Worm (Caenorhabditis elegans) whole organism, late embryonic: ENCODE data around the gene lec-10.

ENCODE experiments used
- C08G9.2 ChIP-seq: sonication (generic microtip); optimal IDR thresholded peaks from 2 replicates; lab custom pipeline; 2016; ENCODE audit warnings: mild to moderate bottlenecking, missing genetic modification characterization, moderate library complexity, missing compliant biosample characterization
- F13H6.1 ChIP-seq: sonication (generic microtip); optimal IDR thresholded peaks from 2 replicates; lab custom pipeline; 2016; ENCODE audit warnings: missing genetic modification characterization, missing compliant biosample characterization
- K02D7.2 ChIP-seq: sonication (generic microtip); optimal IDR thresholded peaks from 2 replicates; lab custom pipeline; 2017; ENCODE audit warnings: mild to moderate bottlenecking, missing genetic modification characterization, missing compliant biosample characterization
- K09A11.1 ChIP-seq: sonication (generic microtip); optimal IDR thresholded peaks from 2 replicates; lab custom pipeline; 2017; ENCODE audit warnings: antibody characterized with exemption, mild to moderate bottlenecking, missing genetic modification characterization, missing compliant biosample characterization; ENCODE audit not compliant: insufficient read depth
- Y22D7AL.16 ChIP-seq: sonication (generic microtip); optimal IDR thresholded peaks from 2 replicates; lab custom pipeline; 2016; ENCODE audit warnings: missing genetic modification characterization, missing compliant biosample characterization
- ahr-1 ChIP-seq: sonication (generic microtip); optimal IDR thresholded peaks from 2 replicates; lab custom pipeline; 2016; ENCODE audit warnings: missing genetic modification characterization, missing compliant biosample characterization
- ama-1 ChIP-seq: fragments of 150-350 bp; optimal IDR thresholded peaks from 2 replicates; lab custom pipeline; 2014
- ceh-18 ChIP-seq: sonication (generic microtip); optimal IDR thresholded peaks from 2 replicates; lab custom pipeline; 2016; ENCODE audit warnings: missing genetic modification characterization, missing compliant biosample characterization
- ceh-19 ChIP-seq: fragments of 200-800 bp; sonication (Bioruptor generic); optimal IDR thresholded peaks from 2 replicates; lab custom pipeline; 2018; ENCODE audit warnings: mild to moderate bottlenecking, missing genetic modification characterization, missing compliant biosample characterization
- ceh-2 ChIP-seq: sonication (generic microtip); optimal IDR thresholded peaks from 2 replicates; lab custom pipeline; 2016; ENCODE audit warnings: missing genotype, missing genetic modification characterization, missing compliant biosample characterization
- ceh-34 ChIP-seq: sonication (generic microtip); optimal IDR thresholded peaks from 2 replicates; lab custom pipeline; 2016; ENCODE audit warnings: mild to moderate bottlenecking, missing genetic modification characterization, missing compliant biosample characterization
- ceh-45 ChIP-seq: fragments of 200-800 bp; sonication (Bioruptor generic); IDR thresholded peaks from 2 replicates; pipeline ENCODE4 v1.3.6; 2022; ENCODE audit warnings: missing genetic modification reagents, missing genetic modification characterization, missing compliant biosample characterization
- ceh-9 ChIP-seq: sonication (generic microtip); optimal IDR thresholded peaks from 2 replicates; lab custom pipeline; 2016; ENCODE audit warnings: mild to moderate bottlenecking, missing genetic modification characterization, inconsistent platforms, missing compliant biosample characterization
- dmd-4 ChIP-seq: sonication (generic microtip); optimal IDR thresholded peaks from 2 replicates; lab custom pipeline; 2016; ENCODE audit warnings: borderline replicate concordance, missing genetic modification characterization, missing compliant biosample characterization
- dve-1 ChIP-seq: sonication (generic microtip); optimal IDR thresholded peaks from 2 replicates; lab custom pipeline; 2017; ENCODE audit warnings: antibody characterized with exemption, mild to moderate bottlenecking, missing genetic modification characterization, missing compliant biosample characterization
- elt-2 ChIP-seq: sonication (generic microtip); optimal IDR thresholded peaks from 2 replicates; lab custom pipeline; 2016; ENCODE audit warnings: missing genetic modification reagents, missing genetic modification characterization, missing compliant biosample characterization
- elt-4 ChIP-seq: sonication (generic microtip); optimal IDR thresholded peaks from 2 replicates; lab custom pipeline; 2016; ENCODE audit warnings: missing genetic modification characterization, missing compliant biosample characterization
- ets-4 ChIP-seq: sonication (generic microtip); optimal IDR thresholded peaks from 2 replicates; lab custom pipeline; 2016; ENCODE audit warnings: missing genetic modification characterization, missing compliant biosample characterization
- eyg-1 ChIP-seq: sonication (generic microtip); optimal IDR thresholded peaks from 2 replicates; lab custom pipeline; 2016; ENCODE audit warnings: missing genotype, missing genetic modification characterization, missing compliant biosample characterization
- hlh-13 ChIP-seq: fragments of 200-800 bp; sonication (Bioruptor generic); optimal IDR thresholded peaks from 2 replicates; lab custom pipeline; 2018; ENCODE audit warnings: mild to moderate bottlenecking, missing genetic modification characterization, missing compliant biosample characterization
- hlh-30 ChIP-seq: sonication (generic microtip); optimal IDR thresholded peaks from 2 replicates; lab custom pipeline; 2017; ENCODE audit warnings: antibody characterized with exemption, missing genetic modification characterization, missing compliant biosample characterization; ENCODE audit not compliant: insufficient read depth
- hlh-6 ChIP-seq: sonication (generic microtip); optimal IDR thresholded peaks from 2 replicates; lab custom pipeline; 2016; ENCODE audit warnings: missing genotype, missing genetic modification characterization, missing compliant biosample characterization
- hlh-8 ChIP-seq: sonication (generic microtip); optimal IDR thresholded peaks from 2 replicates; lab custom pipeline; 2016; ENCODE audit warnings: missing genotype, missing genetic modification characterization, missing compliant biosample characterization
- mec-3 ChIP-seq: sonication (generic microtip); optimal IDR thresholded peaks from 2 replicates; lab custom pipeline; 2016; ENCODE audit warnings: borderline replicate concordance, missing genetic modification characterization, missing compliant biosample characterization
- nfya-1 ChIP-seq: sonication (generic microtip); optimal IDR thresholded peaks from 2 replicates; lab custom pipeline; 2017; ENCODE audit warnings: missing genetic modification characterization, mild to moderate bottlenecking, missing compliant biosample characterization, antibody characterized with exemption, moderate library complexity
- nhr-11 ChIP-seq: fragments of 150-350 bp; optimal IDR thresholded peaks from 2 replicates; lab custom pipeline; 2014; ENCODE audit warnings: missing biosample characterization, missing genetic modification characterization
- npax-4 ChIP-seq: sonication (generic microtip); optimal IDR thresholded peaks from 2 replicates; lab custom pipeline; 2016; ENCODE audit warnings: missing genetic modification characterization, missing compliant biosample characterization
- pag-3 ChIP-seq: sonication (generic microtip); optimal IDR thresholded peaks from 2 replicates; lab custom pipeline; 2016; ENCODE audit warnings: missing compliant biosample characterization, missing genetic modification characterization, borderline replicate concordance
- pat-9 ChIP-seq: fragments of 200-800 bp; sonication (Bioruptor generic); optimal IDR thresholded peaks from 2 replicates; lab custom pipeline; 2018; ENCODE audit warnings: mild to moderate bottlenecking, missing genetic modification characterization, moderate library complexity, missing compliant biosample characterization
- pax-1 ChIP-seq: fragments of 150-350 bp; optimal IDR thresholded peaks from 2 replicates; lab custom pipeline; 2014; ENCODE audit warnings: missing biosample characterization, missing genetic modification characterization
- pha-2 ChIP-seq: sonication (generic microtip); optimal IDR thresholded peaks from 2 replicates; lab custom pipeline; 2017; ENCODE audit warnings: mild to moderate bottlenecking, missing genetic modification characterization, missing compliant biosample characterization
- ref-2 ChIP-seq: sonication (generic microtip); optimal IDR thresholded peaks from 2 replicates; lab custom pipeline; 2016; ENCODE audit warnings: missing genetic modification characterization, missing compliant biosample characterization
- rnt-1 ChIP-seq: sonication (generic microtip); optimal IDR thresholded peaks from 2 replicates; lab custom pipeline; 2016; ENCODE audit warnings: missing genetic modification characterization, missing compliant biosample characterization
- sox-2 ChIP-seq: fragments of 200-800 bp; sonication (Bioruptor generic); IDR thresholded peaks from 2 replicates; pipeline ENCODE4 v1.3.6; 2022; ENCODE audit warnings: missing genetic modification reagents, missing genetic modification characterization, missing compliant biosample characterization
- tbx-7 ChIP-seq: sonication (generic microtip); optimal IDR thresholded peaks from 2 replicates; lab custom pipeline; 2016; ENCODE audit warnings: missing genotype, missing genetic modification characterization, missing compliant biosample characterization
- unc-3 ChIP-seq, 2 experiments: fragments of 200-800 bp in 1 of 2; sonication (Bioruptor generic) in 1 of 2; sonication (generic microtip) in 1 of 2; conservative IDR thresholded peaks in 1 of 2; optimal IDR thresholded peaks in 1 of 2; 2 replicates each; pipeline versions ENCODE4 v1.3.6 to Lab custom; 2016 to 2022; ENCODE audit warnings: missing compliant biosample characterization in 2 of 2, missing genetic modification characterization in 2 of 2, missing genetic modification reagents in 1 of 2
- unc-86 ChIP-seq: sonication (generic microtip); optimal IDR thresholded peaks from 2 replicates; lab custom pipeline; 2016; ENCODE audit warnings: missing genetic modification characterization, missing compliant biosample characterization
- zip-5 ChIP-seq: sonication (generic microtip); optimal IDR thresholded peaks from 2 replicates; lab custom pipeline; 2016; ENCODE audit warnings: missing genetic modification characterization, missing compliant biosample characterization
- ztf-16 ChIP-seq: sonication (generic microtip); optimal IDR thresholded peaks from 2 replicates; lab custom pipeline; 2017; ENCODE audit warnings: missing genetic modification characterization, missing compliant biosample characterization

Gene lec-10

DNA sequence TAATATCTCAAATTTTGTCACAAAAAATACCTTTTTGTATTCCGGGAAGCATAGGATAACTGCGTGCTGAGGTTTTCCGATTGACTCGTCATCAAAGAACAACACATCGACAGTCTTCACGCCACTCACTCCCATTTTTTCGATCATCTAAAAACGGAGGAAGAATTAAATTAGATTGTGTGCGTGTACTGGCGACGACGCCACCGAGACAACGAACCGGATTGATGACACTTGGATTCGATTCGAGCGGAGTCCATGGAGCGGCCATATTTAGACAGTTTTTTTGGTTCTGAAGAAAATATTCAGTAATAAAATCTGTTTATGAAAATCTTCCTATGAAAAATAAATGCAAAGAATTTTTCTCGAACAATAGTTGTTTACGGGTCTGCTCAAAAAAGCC is 22.2 kb upstream of the lec-10 start, which contains the start of gene ubh-1:
ubh-1 (minus strand) TSS at position 289 of the 400 bp plus-strand sequence.
- TF ChIP-seq pag-3 (tag; lab: Kevin White, UChicago) (no peak), hlh-30 (tag; lab: Kevin White, UChicago) (no peak), ceh-34 (tag; lab: Kevin White, UChicago) (no peak), hlh-8 (tag; lab: Kevin White, UChicago) (no peak), ceh-9 (tag; lab: Kevin White, UChicago) (no peak), pax-1 (tag; lab: Kevin White, UChicago) (no peak), ceh-2 (tag; lab: Kevin White, UChicago) (no peak), mec-3 (tag; lab: Kevin White, UChicago) (no peak), eyg-1 (tag; lab: Kevin White, UChicago) (no peak), unc-86 (tag; lab: Kevin White, UChicago) (no peak), ama-1 (lab: Kevin White, UChicago) (no peak), Y22D7AL.16 (no peak), elt-2 (tag; lab: Kevin White, UChicago) (no peak), dmd-4 (tag; lab: Kevin White, UChicago) (no peak), zip-5 (tag; lab: Kevin White, UChicago) (no peak), ref-2 (no peak), ceh-18 (tag; lab: Kevin White, UChicago) (no peak), hlh-6 (tag; lab: Kevin White, UChicago) (no peak)
- TF ChIP-seq, all 69 proteins: peak for 0

- TF ChIP-seq sox-2 (GFP tag; lab: Robert Waterston, UW) (no peak), dve-1 (tag; lab: Kevin White, UChicago) (no peak), ztf-16 (tag; lab: Kevin White, UChicago) (no peak), F13H6.1 (tag; lab: Kevin White, UChicago) (no peak), hlh-6 (tag; lab: Kevin White, UChicago) (no peak)
These were observed 21.7 kb upstream of the lec-10 start for ce11 chrV:6510622-6511021.

- TF ChIP-seq ceh-45 (GFP tag; lab: Robert Waterston, UW) (no peak), hlh-13 (GFP tag; lab: Kevin White, UChicago) (no peak), zip-5 (tag; lab: Kevin White, UChicago) (no peak), pat-9 (tag; lab: Kevin White, UChicago) (no peak), unc-3 (GFP tag; conservative IDR thresholded peaks at IDR 0.05; lab: Robert Waterston, UW) (no peak), unc-3 (tag; optimal IDR thresholded peaks at IDR 0.05; lab: Kevin White, UChicago) (no peak), elt-2 (tag; lab: Kevin White, UChicago) (no peak), K02D7.2 (tag; lab: Kevin White, UChicago) (no peak), K09A11.1 (tag; lab: Kevin White, UChicago) (no peak), nhr-11 (no peak), sox-2 (GFP tag; lab: Robert Waterston, UW) (no peak), ahr-1 (tag; lab: Kevin White, UChicago) (no peak)
These were observed 20.8 kb upstream of the lec-10 start, which contains the start of gene ubh-2 for ce11 chrV:6509717-6510116. TSS of gene ubh-2 (minus strand) at chrV:6509817.

- TF ChIP-seq elt-4 (tag; lab: Kevin White, UChicago) (no peak), ama-1 (lab: Kevin White, UChicago) (no peak), hlh-30 (tag; lab: Kevin White, UChicago) (no peak), rnt-1 (tag; lab: Kevin White, UChicago) (no peak), hlh-13 (GFP tag; lab: Kevin White, UChicago) (no peak), eyg-1 (tag; lab: Kevin White, UChicago) (no peak), ceh-18 (tag; lab: Kevin White, UChicago) (no peak), npax-4 (no peak), pha-2 (tag; lab: Kevin White, UChicago) (no peak), ceh-19 (GFP tag; lab: Kevin White, UChicago) (no peak), C08G9.2 (tag; lab: Kevin White, UChicago) (no peak), pax-1 (tag; lab: Kevin White, UChicago) (no peak), ets-4 (tag; lab: Kevin White, UChicago) (no peak), hlh-8 (tag; lab: Kevin White, UChicago) (no peak), tbx-7 (no peak), nfya-1 (no peak), hlh-6 (tag; lab: Kevin White, UChicago) (no peak), dmd-4 (tag; lab: Kevin White, UChicago) (no peak), zip-5 (tag; lab: Kevin White, UChicago) (no peak)
These were observed 19.8 kb upstream of the lec-10 start, which contains the start of gene ubh-3 for ce11 chrV:6508703-6509102. TSS of gene ubh-3 (minus strand) at chrV:6508803.
